Fruit fly (Drosophila melanogaster) ovary, adult (tissue): ENCODE data around the gene Qsox4.

ENCODE experiments used
- CG17801 ChIP-seq: fragments of 200-800 bp; optimal IDR thresholded peaks from 2 replicates; lab custom pipeline; 2019; ENCODE audit warnings: missing biosample characterization, mild to moderate bottlenecking, missing genetic modification characterization, moderate library complexity; ENCODE audit not compliant: partially characterized antibody

Gene Qsox4

dm6 chr3R:23718297-23718941, 15.9 kb downstream of the Qsox4 start, which contains the start of gene nau:
TSS of gene nau (minus strand) at chr3R:23718357.
- TF ChIP-seq CG17801 (GFP tag; lab: Kevin White, UChicago), result no peak

dm6 chr3R:23721525-23721924, 19.0 kb downstream of the Qsox4 start, which contains the start of gene CG10232:
TSS of gene CG10232 (minus strand) at chr3R:23721625.
- TF ChIP-seq CG17801 (GFP tag; lab: Kevin White, UChicago), result no peak

dm6 chr3R:23721936-23722335, 19.4 kb downstream of the Qsox4 start:
- TF ChIP-seq CG17801 (GFP tag; lab: Kevin White, UChicago), result peak; percentile 54

- TF ChIP-seq CG17801 (GFP tag; lab: Kevin White, UChicago), result no peak
These were observed 20.3 kb downstream of the Qsox4 start, which contains the start of gene CG10365 for dm6 chr3R:23722680-23723372. TSS of gene CG10365 (plus strand) at chr3R:23723331.

dm6 chr3R:23723381-23724034, 20.9 kb downstream of the Qsox4 start:
- TF ChIP-seq CG17801 (GFP tag; lab: Kevin White, UChicago), result peak; percentile 17

dm6 chr3R:23724843-23725506, 22.4 kb downstream of the Qsox4 start:
- TF ChIP-seq CG17801 (GFP tag; lab: Kevin White, UChicago), result no peak

- TF ChIP-seq CG17801 (GFP tag; lab: Kevin White, UChicago), result no peak
These were observed 23.3 kb downstream of the Qsox4 start for dm6 chr3R:23725711-23726349.

- peak; percentile 51 for TF ChIP-seq CG17801 (GFP tag; lab: Kevin White, UChicago)
These were observed 24.2 kb downstream of the Qsox4 start for dm6 chr3R:23726740-23727139.

dm6 chr3R:23727657-23728056, 25.1 kb downstream of the Qsox4 start:
- no peak for TF ChIP-seq CG17801 (GFP tag; lab: Kevin White, UChicago)

- peak; percentile 69 for TF ChIP-seq CG17801 (GFP tag; lab: Kevin White, UChicago)
These were observed 25.5 kb downstream of the Qsox4 start for dm6 chr3R:23728086-23728485.

dm6 chr3R:23729066-23729465, 26.5 kb downstream of the Qsox4 start:
- no peak for TF ChIP-seq CG17801 (GFP tag; lab: Kevin White, UChicago)

- TF ChIP-seq CG17801 (GFP tag; lab: Kevin White, UChicago), result no peak
These were observed 27.3 kb downstream of the Qsox4 start for dm6 chr3R:23729632-23730471.

- no peak for TF ChIP-seq CG17801 (GFP tag; lab: Kevin White, UChicago)
These were observed 27.9 kb downstream of the Qsox4 start for dm6 chr3R:23730472-23730801.

- no peak for TF ChIP-seq CG17801 (GFP tag; lab: Kevin White, UChicago)
These were observed 30.0 kb downstream of the Qsox4 start for dm6 chr3R:23732533-23732932.
